Fruit fly (Drosophila melanogaster) whole organism, embryonic: Measurements from ENCODE around the gene MCTS1.

Source experiments
- CG13287 ChIP-seq: fragments of 200-800 bp; sonication (Bioruptor generic); IDR thresholded peaks from 2 replicates; pipeline ENCODE4 v1.3.6; 2022; ENCODE audit warnings: missing biosample characterization, missing genetic modification characterization; ENCODE audit not compliant: partially characterized antibody
- CG15514 ChIP-seq: fragments of 200-800 bp; sonication (Bioruptor generic); optimal IDR thresholded peaks from 3 replicates; lab custom pipeline; 2017; ENCODE audit warnings: missing biosample characterization, missing genetic modification characterization, mild to moderate bottlenecking, moderate library complexity, missing genetic modification reagents
- CG15601 ChIP-seq: fragments of 200-800 bp; sonication (Bioruptor generic); optimal IDR thresholded peaks from 3 replicates; lab custom pipeline; 2019; ENCODE audit warnings: missing biosample characterization, mild to moderate bottlenecking, missing genetic modification characterization, moderate library complexity
- CG31224 ChIP-seq: fragments of 200-800 bp; sonication (Bioruptor generic); IDR thresholded peaks from 2 replicates; pipeline ENCODE4 v1.3.6; 2022; ENCODE audit warnings: missing biosample characterization, missing genetic modification characterization
- CG33557 ChIP-seq: fragments of 200-800 bp; sonication (Bioruptor generic); optimal IDR thresholded peaks from 2 replicates; lab custom pipeline; 2019; ENCODE audit warnings: missing biosample characterization, mild to moderate bottlenecking, missing genetic modification characterization, moderate library complexity
- CG4820 ChIP-seq: fragments of 200-800 bp; sonication (Bioruptor generic); optimal IDR thresholded peaks from 3 replicates; lab custom pipeline; 2016; ENCODE audit warnings: missing biosample characterization, missing genetic modification characterization
- CG6254 ChIP-seq: fragments of 200-800 bp; sonication (Bioruptor generic); optimal IDR thresholded peaks from 3 replicates; lab custom pipeline; 2017; ENCODE audit warnings: mild to moderate bottlenecking, missing biosample characterization, missing genetic modification reagents, missing genetic modification characterization
- CG6683 ChIP-seq: fragments of 200-800 bp; sonication (Bioruptor generic); optimal IDR thresholded peaks from 2 replicates; lab custom pipeline; 2017; ENCODE audit warnings: missing biosample characterization, mild to moderate bottlenecking, missing genetic modification characterization, missing genetic modification reagents
- CG6791 ChIP-seq: fragments of 200-800 bp; sonication (Bioruptor generic); IDR thresholded peaks from 3 replicates; pipeline ENCODE4 v1.3.6; 2022; ENCODE audit warnings: missing biosample characterization, missing genetic modification characterization; ENCODE audit not compliant: partially characterized antibody
- CG8290 ChIP-seq, 3 experiments: fragments of 200-800 bp; sonication (Bioruptor generic); optimal IDR thresholded peaks; 2 replicates each; lab custom pipeline; 2016 to 2019; ENCODE audit warnings: missing biosample characterization in 3 of 3, missing genetic modification characterization in 3 of 3, mild to moderate bottlenecking in 2 of 3, moderate library complexity in 1 of 3
- CTCF ChIP-seq: fragments of 200-800 bp; sonication (Bioruptor generic); optimal IDR thresholded peaks from 2 replicates; lab custom pipeline; 2017; ENCODE audit warnings: missing biosample characterization, mild to moderate bottlenecking, missing genetic modification characterization, moderate library complexity
- D19A ChIP-seq: fragments of 200-800 bp; optimal IDR thresholded peaks from 3 replicates; lab custom pipeline; 2019; ENCODE audit warnings: missing biosample characterization, mild to moderate bottlenecking, missing genetic modification characterization, moderate library complexity
- D19B ChIP-seq: fragments of 200-800 bp; sonication (Bioruptor generic); optimal IDR thresholded peaks from 2 replicates; lab custom pipeline; 2017; ENCODE audit warnings: missing biosample characterization, mild to moderate bottlenecking, missing genetic modification characterization
- Dp ChIP-seq: fragments of 200-800 bp; sonication (Bioruptor generic); optimal IDR thresholded peaks from 2 replicates; lab custom pipeline; 2018; ENCODE audit warnings: missing biosample characterization, mild to moderate bottlenecking, missing genetic modification characterization, moderate library complexity
- Drgx ChIP-seq: fragments of 200-800 bp; sonication (Bioruptor generic); IDR thresholded peaks from 2 replicates; pipeline ENCODE4 v1.3.6; 2022; ENCODE audit warnings: missing biosample characterization, missing genetic modification characterization
- E2f2 ChIP-seq: fragments of 200-800 bp; sonication (Bioruptor generic); IDR thresholded peaks from 2 replicates; pipeline ENCODE4 v1.3.6; 2022; ENCODE audit warnings: missing biosample characterization, missing genetic modification characterization
- Ets97D ChIP-seq: fragments of 200-800 bp; sonication (Bioruptor generic); optimal IDR thresholded peaks from 3 replicates; lab custom pipeline; 2016; ENCODE audit warnings: missing biosample characterization, missing genetic modification characterization
- GATAe ChIP-seq: fragments of 200-800 bp; sonication (Bioruptor generic); conservative IDR thresholded peaks from 2 replicates; pipeline ENCODE4 v1.3.6; 2022; ENCODE audit warnings: missing biosample characterization, missing genetic modification characterization
- Gsc ChIP-seq: fragments of 200-800 bp; sonication (Bioruptor generic); IDR thresholded peaks from 2 replicates; pipeline ENCODE4 v1.3.6; 2022; ENCODE audit warnings: missing biosample characterization, missing genetic modification characterization
- Hmr ChIP-seq: fragments of 200-800 bp; sonication (Bioruptor generic); optimal IDR thresholded peaks from 3 replicates; lab custom pipeline; 2017; ENCODE audit warnings: mild to moderate bottlenecking, missing biosample characterization, missing genetic modification reagents, missing genetic modification characterization
- Hr51 ChIP-seq, 2 experiments: fragments of 200-800 bp; sonication (Bioruptor generic); optimal IDR thresholded peaks; 2 replicates in 1 of 2; 3 replicates in 1 of 2; lab custom pipeline; 2016 to 2018; ENCODE audit warnings: missing biosample characterization in 2 of 2, missing genetic modification characterization in 2 of 2, mild to moderate bottlenecking in 1 of 2, moderate library complexity in 1 of 2
- Jarid2 ChIP-seq: fragments of 200-800 bp; sonication (Bioruptor generic); optimal IDR thresholded peaks from 3 replicates; lab custom pipeline; 2017; ENCODE audit warnings: mild to moderate bottlenecking, missing biosample characterization, missing genetic modification reagents, missing genetic modification characterization
- Lhr ChIP-seq: fragments of 200-800 bp; sonication (Bioruptor generic); optimal IDR thresholded peaks from 3 replicates; lab custom pipeline; 2017; ENCODE audit warnings: mild to moderate bottlenecking, missing biosample characterization, missing genetic modification reagents, missing genetic modification characterization
- Lim3 ChIP-seq: fragments of 200-800 bp; sonication (Bioruptor generic); IDR thresholded peaks from 2 replicates; pipeline ENCODE4 v1.3.6; 2022; ENCODE audit warnings: missing biosample characterization, missing genetic modification characterization
- Neu2 ChIP-seq: fragments of 200-800 bp; sonication (Bioruptor generic); optimal IDR thresholded peaks from 3 replicates; lab custom pipeline; 2016; ENCODE audit warnings: missing biosample characterization, missing genetic modification characterization, borderline replicate concordance
- Rx ChIP-seq: fragments of 200-800 bp; sonication (Bioruptor generic); IDR thresholded peaks from 2 replicates; pipeline ENCODE4 v1.3.6; 2022; ENCODE audit warnings: missing biosample characterization, missing genetic modification characterization
- Scr ChIP-seq: fragments of 200-800 bp; sonication (Bioruptor generic); IDR thresholded peaks from 2 replicates; pipeline ENCODE4 v1.3.6; 2022; ENCODE audit warnings: missing biosample characterization, missing genetic modification characterization; ENCODE audit not compliant: partially characterized antibody
- Sin3A ChIP-seq: fragments of >200 bp; optimal IDR thresholded peaks from 2 replicates; lab custom pipeline; 2018
- Tbp ChIP-seq: fragments of >200 bp; optimal IDR thresholded peaks from 2 replicates; lab custom pipeline; 2018; ENCODE audit warnings: missing biosample characterization, missing genetic modification characterization
- az2 ChIP-seq: fragments of 200-800 bp; sonication (Bioruptor generic); optimal IDR thresholded peaks from 3 replicates; lab custom pipeline; 2016; ENCODE audit warnings: missing biosample characterization, missing genetic modification characterization
- bcd ChIP-seq: fragments of 200-800 bp; sonication (Bioruptor generic); optimal IDR thresholded peaks from 2 replicates; lab custom pipeline; 2017; ENCODE audit warnings: missing biosample characterization, mild to moderate bottlenecking, missing genetic modification characterization
- br ChIP-seq: fragments of >200 bp; optimal IDR thresholded peaks from 2 replicates; lab custom pipeline; 2017
- chinmo ChIP-seq: fragments of 200-800 bp; sonication (Bioruptor generic); IDR thresholded peaks from 4 replicates; pipeline ENCODE4 v1.3.6; 2022; ENCODE audit warnings: missing biosample characterization, missing genetic modification characterization; ENCODE audit not compliant: partially characterized antibody
- chm ChIP-seq: fragments of 200-800 bp; sonication (Bioruptor generic); IDR thresholded peaks from 2 replicates; pipeline ENCODE4 v1.3.6; 2022; ENCODE audit warnings: missing biosample characterization, missing genetic modification characterization
- en ChIP-seq: fragments of 200-800 bp; sonication (Bioruptor generic); optimal IDR thresholded peaks from 2 replicates; lab custom pipeline; 2016; ENCODE audit warnings: missing biosample characterization, missing genetic modification characterization
- ewg ChIP-seq: fragments of 200-800 bp; sonication (Bioruptor generic); optimal IDR thresholded peaks from 3 replicates; lab custom pipeline; 2017; ENCODE audit warnings: mild to moderate bottlenecking, missing biosample characterization, missing genetic modification reagents, missing genetic modification characterization
- gfzf ChIP-seq: fragments of 200-800 bp; sonication (Bioruptor generic); optimal IDR thresholded peaks from 2 replicates; lab custom pipeline; 2016; ENCODE audit warnings: missing biosample characterization, mild to moderate bottlenecking, missing genetic modification characterization, moderate library complexity
- gt ChIP-seq: fragments of 200-800 bp; sonication (Bioruptor generic); IDR thresholded peaks from 2 replicates; pipeline ENCODE4 v1.3.6; 2022; ENCODE audit warnings: missing biosample characterization, missing genetic modification characterization
- hkb ChIP-seq, 2 experiments: fragments of 200-800 bp in 1 of 2; fragments of >200 bp in 1 of 2; sonication (Bioruptor generic) in 1 of 2; IDR thresholded peaks in 1 of 2; optimal IDR thresholded peaks in 1 of 2; 2 replicates each; pipeline versions ENCODE4 v1.3.6 to Lab custom; 2017 to 2022; ENCODE audit warnings: missing biosample characterization in 1 of 2, missing genetic modification characterization in 1 of 2
- jigr1 ChIP-seq: fragments of 200-800 bp; sonication (Bioruptor generic); IDR thresholded peaks from 3 replicates; pipeline ENCODE4 v1.3.6; 2022; ENCODE audit warnings: missing biosample characterization, missing genetic modification characterization
- odd ChIP-seq: fragments of 200-800 bp; sonication (Bioruptor generic); optimal IDR thresholded peaks from 2 replicates; lab custom pipeline; 2017; ENCODE audit warnings: missing biosample characterization, mild to moderate bottlenecking, missing genetic modification characterization
- sens ChIP-seq: fragments of 200-800 bp; sonication (Bioruptor generic); peaks from one replicate; lab custom pipeline; 2016; ENCODE audit warnings: missing biosample characterization, missing genetic modification characterization
- slp2 ChIP-seq: fragments of 200-800 bp; sonication (Bioruptor generic); optimal IDR thresholded peaks from 2 replicates; lab custom pipeline; 2016; ENCODE audit warnings: missing biosample characterization, missing genetic modification characterization
- sqz ChIP-seq: fragments of 200-800 bp; sonication (Bioruptor generic); optimal IDR thresholded peaks from 3 replicates; lab custom pipeline; 2018; ENCODE audit warnings: missing biosample characterization, mild to moderate bottlenecking, missing genetic modification characterization
- stwl ChIP-seq: fragments of 200-800 bp; sonication (Bioruptor generic); optimal IDR thresholded peaks from 3 replicates; lab custom pipeline; 2018; ENCODE audit warnings: missing biosample characterization, mild to moderate bottlenecking, missing genetic modification characterization, moderate library complexity
- unc-4 ChIP-seq: fragments of 200-800 bp; sonication (Bioruptor generic); IDR thresholded peaks from 2 replicates; pipeline ENCODE4 v1.3.6; 2022; ENCODE audit warnings: missing biosample characterization, missing genetic modification characterization; ENCODE audit not compliant: partially characterized antibody

The MCTS1 gene

DNA sequence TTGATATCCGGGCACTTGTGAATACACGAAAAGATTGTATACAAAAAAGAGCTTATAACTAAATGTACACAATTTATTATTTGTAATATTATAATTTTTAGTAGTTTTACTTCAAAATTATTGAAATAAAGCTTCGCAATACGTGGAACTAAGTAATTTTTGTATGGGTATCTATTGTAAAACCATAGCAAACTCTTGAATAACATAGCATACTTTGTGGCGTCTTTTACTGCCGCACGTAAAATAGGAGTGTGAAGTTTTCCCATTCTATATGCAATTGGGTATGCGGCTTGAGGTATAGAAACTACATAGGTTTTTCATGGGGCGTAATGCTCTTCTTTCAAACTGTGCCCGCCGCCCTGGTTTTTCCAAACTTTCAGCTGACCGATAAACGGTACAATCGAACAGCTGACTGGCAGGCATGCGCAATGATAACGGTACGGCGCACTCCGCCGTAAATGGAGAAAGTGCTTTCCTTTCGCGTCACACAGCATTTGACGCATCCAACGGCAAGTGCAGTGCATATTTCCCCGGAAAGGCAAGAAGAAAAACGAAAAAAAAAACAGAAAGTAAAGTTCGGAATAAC, 1.8 kb downstream of the MCTS1 start, which contains the start of gene CG5937 (continued):
- no peak for TF ChIP-seq bcd (GFP tag; lab: Kevin White, UChicago)

- no peak for TF ChIP-seq CG4820
- no peak for TF ChIP-seq Neu2 (GFP tag; lab: Kevin White, UChicago)
- peak in 1 of 2 experiments; percentile 16 for TF ChIP-seq Hr51 (GFP tag; optimal IDR thresholded peaks at IDR 0.05; lab: Kevin White, UChicago)
- TF ChIP-seq sens (GFP tag; lab: Kevin White, UChicago), result peak; percentile 30
- TF ChIP-seq en (GFP tag; lab: Kevin White, UChicago), result no peak
- no peak for TF ChIP-seq CG33557
- TF ChIP-seq Dp (GFP tag; lab: Kevin White, UChicago), result peak; percentile 43
- no peak for TF ChIP-seq az2
- TF ChIP-seq CTCF (GFP tag; lab: Kevin White, UChicago), result peak; percentile 21
- TF ChIP-seq hkb (optimal IDR thresholded peaks at IDR 0.05; lab: Kevin White, UChicago), result no peak
- no peak for TF ChIP-seq hkb (GFP tag; IDR thresholded peaks at IDR 0.05; lab: Robert Waterston, UW)
- TF ChIP-seq CG15601 (tag; lab: Kevin White, UChicago), result peak; percentile 2
- peak; percentile 52 for TF ChIP-seq gfzf (GFP tag; lab: Kevin White, UChicago)
- TF ChIP-seq CG6683, result no peak
- TF ChIP-seq jigr1 (GFP tag; lab: Robert Waterston, UW), result no peak
- TF ChIP-seq Rx (GFP tag; lab: Robert Waterston, UW), result no peak
- no peak for TF ChIP-seq D19A (tag; lab: Kevin White, UChicago)
- peak; percentile 22 for TF ChIP-seq Hmr
- no peak for TF ChIP-seq CG31224 (GFP tag; lab: Robert Waterston, UW)
- TF ChIP-seq Scr (GFP tag; lab: Robert Waterston, UW), result 0 out of 2 replicates have a peak, but pooled peaks have one; percentile 9
- no peak for TF ChIP-seq GATAe (GFP tag; lab: Robert Waterston, UW)
- peak; percentile 22 for TF ChIP-seq Jarid2 (GFP tag; lab: Kevin White, UChicago)
- TF ChIP-seq br (lab: Kevin White, UChicago), result no peak
- TF ChIP-seq Lhr (GFP tag; lab: Kevin White, UChicago), result peak; percentile 38
- TF ChIP-seq D19B (GFP tag; lab: Kevin White, UChicago), result no peak
- TF ChIP-seq CG6254 (GFP tag; lab: Kevin White, UChicago), result no peak
- no peak for TF ChIP-seq Gsc
- peak; percentile 33; the same call in 1 of the 2 replicates for TF ChIP-seq CG13287 (GFP tag; lab: Robert Waterston, UW)
- TF ChIP-seq Drgx, result 0 out of 2 replicates have a peak, but pooled peaks have one; percentile 21
- TF ChIP-seq chm (GFP tag; lab: Robert Waterston, UW), result no peak
- TF ChIP-seq CG8290 (GFP tag; optimal IDR thresholded peaks at IDR 0.05; lab: Kevin White, UChicago), result peak; percentile 88
- peak in 1 of 2 experiments; percentile 50 for TF ChIP-seq CG8290 (tag; optimal IDR thresholded peaks at IDR 0.05; lab: Kevin White, UChicago)
- TF ChIP-seq E2f2 (GFP tag; lab: Robert Waterston, UW), result peak; percentile 60
- TF ChIP-seq sqz, result peak; percentile 54
- no peak for TF ChIP-seq slp2 (GFP tag; lab: Kevin White, UChicago)
- no peak for TF ChIP-seq Sin3A (lab: Kevin White, UChicago)
- TF ChIP-seq Ets97D (GFP tag; lab: Kevin White, UChicago), result no peak
- peak; percentile 82 for TF ChIP-seq stwl
- peak; percentile 50 for TF ChIP-seq ewg (GFP tag; lab: Kevin White, UChicago)
- peak; percentile 5 for TF ChIP-seq CG15514 (GFP tag; lab: Kevin White, UChicago)
- TF ChIP-seq Lim3, result no peak
- TF ChIP-seq Tbp, result no peak
- 0 out of 2 replicates have a peak, but pooled peaks have one; percentile 15 for TF ChIP-seq unc-4 (GFP tag; lab: Robert Waterston, UW)
- peak; percentile 27; the same call in 1 of the 3 replicates for TF ChIP-seq CG6791 (GFP tag; lab: Robert Waterston, UW)
- no peak for TF ChIP-seq odd (GFP tag; lab: Kevin White, UChicago)
- 0 out of 4 replicates have a peak, but pooled peaks have one; percentile 33 for TF ChIP-seq chinmo
- no peak for TF ChIP-seq gt (GFP tag; lab: Robert Waterston, UW)
Observed at dm6 chrX:6050282-6050934, 12.7 kb downstream of the MCTS1 start, which contains the start of gene CG5921. Gene CG5921, plus strand, starts transcription at chrX:6050828.
